Fruit fly (Drosophila melanogaster) whole organism, embryonic: ENCODE measurements around the gene Spase12.

Experiments used
- ATbp ChIP-seq: fragments of 200-800 bp; sonication (Bioruptor generic); optimal IDR thresholded peaks from 2 replicates; lab custom pipeline; 2017; ENCODE audit warnings: missing biosample characterization, mild to moderate bottlenecking, missing genetic modification characterization, missing genetic modification reagents
- Asciz ChIP-seq: fragments of 200-800 bp; sonication (Bioruptor generic); optimal IDR thresholded peaks from 2 replicates; lab custom pipeline; 2017; ENCODE audit warnings: missing biosample characterization, mild to moderate bottlenecking, missing genetic modification characterization, missing genetic modification reagents
- C15 ChIP-seq: fragments of 200-800 bp; sonication (Bioruptor generic); IDR thresholded peaks from 3 replicates; pipeline ENCODE4 v1.3.6; 2022; ENCODE audit warnings: missing biosample characterization, missing genetic modification characterization
- CG10462 ChIP-seq: fragments of 200-800 bp; sonication (Bioruptor generic); optimal IDR thresholded peaks from 2 replicates; lab custom pipeline; 2016; ENCODE audit warnings: missing biosample characterization, missing genetic modification characterization
- CG10654 ChIP-seq: fragments of 200-800 bp; sonication (Bioruptor generic); optimal IDR thresholded peaks from 2 replicates; lab custom pipeline; 2016; ENCODE audit warnings: missing biosample characterization, missing genetic modification characterization
- CG11247 ChIP-seq: fragments of 200-800 bp; sonication (Bioruptor generic); IDR thresholded peaks from 2 replicates; pipeline ENCODE4 v1.3.6; 2022; ENCODE audit warnings: missing biosample characterization, missing genetic modification characterization
- CG12236 ChIP-seq: fragments of 200-800 bp; sonication (Bioruptor generic); optimal IDR thresholded peaks from 2 replicates; lab custom pipeline; 2016; ENCODE audit warnings: missing biosample characterization, missing genetic modification characterization
- CG12391 ChIP-seq: fragments of 200-800 bp; sonication (Bioruptor generic); optimal IDR thresholded peaks from 3 replicates; lab custom pipeline; 2018; ENCODE audit warnings: missing biosample characterization, mild to moderate bottlenecking, missing genetic modification characterization, moderate library complexity
- CG17328 ChIP-seq: fragments of 200-800 bp; sonication (Bioruptor generic); IDR thresholded peaks from 2 replicates; pipeline ENCODE4 v1.3.6; 2022; ENCODE audit warnings: missing biosample characterization, missing genetic modification characterization
- CG1832 ChIP-seq: fragments of 200-800 bp; sonication (Bioruptor generic); optimal IDR thresholded peaks from 2 replicates; lab custom pipeline; 2017; ENCODE audit warnings: missing biosample characterization, mild to moderate bottlenecking, missing genetic modification characterization, inconsistent platforms
- CG4424 ChIP-seq: fragments of 200-800 bp; sonication (Bioruptor generic); optimal IDR thresholded peaks from 3 replicates; lab custom pipeline; 2016; ENCODE audit warnings: missing biosample characterization, missing genetic modification characterization
- CG4820 ChIP-seq: fragments of 200-800 bp; sonication (Bioruptor generic); optimal IDR thresholded peaks from 3 replicates; lab custom pipeline; 2016; ENCODE audit warnings: missing biosample characterization, missing genetic modification characterization
- CG6689 ChIP-seq: fragments of 200-800 bp; sonication (Bioruptor generic); IDR thresholded peaks from 2 replicates; pipeline ENCODE4 v1.3.6; 2022; ENCODE audit warnings: missing biosample characterization, missing genetic modification characterization
- CG7372 ChIP-seq: fragments of 200-800 bp; sonication (Bioruptor generic); IDR thresholded peaks from 2 replicates; pipeline ENCODE4 v1.3.6; 2022; ENCODE audit warnings: missing biosample characterization, missing genetic modification characterization
- CG8478 ChIP-seq: fragments of >200 bp; optimal IDR thresholded peaks from 2 replicates; lab custom pipeline; 2018
- CG9609 ChIP-seq: fragments of 200-800 bp; sonication (Bioruptor generic); optimal IDR thresholded peaks from 3 replicates; lab custom pipeline; 2016; ENCODE audit warnings: missing biosample characterization, missing genetic modification characterization
- CG9727 ChIP-seq: fragments of 200-800 bp; sonication (Bioruptor generic); optimal IDR thresholded peaks from 3 replicates; lab custom pipeline; 2017; ENCODE audit warnings: missing biosample characterization, mild to moderate bottlenecking, missing genetic modification characterization
- CG9817 ChIP-seq: fragments of 200-800 bp; sonication (Bioruptor generic); optimal IDR thresholded peaks from 2 replicates; lab custom pipeline; 2018; ENCODE audit warnings: missing biosample characterization, mild to moderate bottlenecking, missing genetic modification characterization, moderate library complexity
- Camta ChIP-seq: fragments of 200-800 bp; sonication (Bioruptor generic); optimal IDR thresholded peaks from 2 replicates; lab custom pipeline; 2016; ENCODE audit warnings: missing biosample characterization, missing genetic modification characterization
- Dek ChIP-seq: fragments of 200-800 bp; sonication (Bioruptor generic); optimal IDR thresholded peaks from 3 replicates; lab custom pipeline; 2019; ENCODE audit warnings: missing biosample characterization, mild to moderate bottlenecking, missing genetic modification characterization, moderate library complexity
- Dp ChIP-seq: fragments of 200-800 bp; sonication (Bioruptor generic); optimal IDR thresholded peaks from 2 replicates; lab custom pipeline; 2018; ENCODE audit warnings: missing biosample characterization, mild to moderate bottlenecking, missing genetic modification characterization, moderate library complexity
- H15 ChIP-seq: fragments of 200-800 bp; sonication (Bioruptor generic); IDR thresholded peaks from 3 replicates; pipeline ENCODE4 v1.3.6; 2022; ENCODE audit warnings: missing biosample characterization, missing genetic modification characterization
- HLH3B ChIP-seq: fragments of 200-800 bp; sonication (Bioruptor generic); IDR thresholded peaks from 2 replicates; pipeline ENCODE4 v1.3.6; 2022; ENCODE audit warnings: missing biosample characterization, missing genetic modification characterization
- HLHmδ ChIP-seq: fragments of 200-800 bp; sonication (Bioruptor generic); optimal IDR thresholded peaks from 2 replicates; lab custom pipeline; 2018; ENCODE audit warnings: missing biosample characterization, mild to moderate bottlenecking, missing genetic modification characterization, moderate library complexity
- HmgZ ChIP-seq: fragments of 200-800 bp; sonication (Bioruptor generic); optimal IDR thresholded peaks from 2 replicates; lab custom pipeline; 2018; ENCODE audit warnings: missing biosample characterization, mild to moderate bottlenecking, missing genetic modification characterization
- Hmr ChIP-seq: fragments of 200-800 bp; sonication (Bioruptor generic); optimal IDR thresholded peaks from 3 replicates; lab custom pipeline; 2017; ENCODE audit warnings: mild to moderate bottlenecking, missing biosample characterization, missing genetic modification reagents, missing genetic modification characterization
- Hmx ChIP-seq: fragments of 200-800 bp; sonication (Bioruptor generic); optimal IDR thresholded peaks from 2 replicates; lab custom pipeline; 2016; ENCODE audit warnings: missing biosample characterization, missing genetic modification characterization
- Jarid2 ChIP-seq: fragments of 200-800 bp; sonication (Bioruptor generic); optimal IDR thresholded peaks from 3 replicates; lab custom pipeline; 2017; ENCODE audit warnings: mild to moderate bottlenecking, missing biosample characterization, missing genetic modification reagents, missing genetic modification characterization
- Mes4 ChIP-seq: fragments of 200-800 bp; sonication (Bioruptor generic); optimal IDR thresholded peaks from 2 replicates; lab custom pipeline; 2016; ENCODE audit warnings: missing biosample characterization, missing genetic modification characterization
- PHDP ChIP-seq: fragments of 200-800 bp; sonication (Bioruptor generic); optimal IDR thresholded peaks from 3 replicates; lab custom pipeline; 2018; ENCODE audit warnings: missing biosample characterization, mild to moderate bottlenecking, missing genetic modification characterization, moderate library complexity
- Usf ChIP-seq: fragments of 200-800 bp; sonication (Bioruptor generic); optimal IDR thresholded peaks from 2 replicates; lab custom pipeline; 2017; ENCODE audit warnings: missing genotype, missing biosample characterization, missing genetic modification characterization
- ash1 ChIP-seq: fragments of 200-800 bp; sonication (Bioruptor generic); optimal IDR thresholded peaks from 2 replicates; lab custom pipeline; 2018; ENCODE audit warnings: missing biosample characterization, mild to moderate bottlenecking, missing genetic modification characterization
- bab2 ChIP-seq: fragments of 200-800 bp; sonication (Bioruptor generic); optimal IDR thresholded peaks from 2 replicates; lab custom pipeline; 2016; ENCODE audit warnings: missing biosample characterization, missing genetic modification characterization
- croc ChIP-seq: fragments of 200-800 bp; sonication (Bioruptor generic); conservative IDR thresholded peaks from 3 replicates; pipeline ENCODE4 v1.3.6; 2022; ENCODE audit warnings: missing biosample characterization, missing genetic modification characterization
- da ChIP-seq: fragments of 200-800 bp; sonication (Bioruptor generic); optimal IDR thresholded peaks from 2 replicates; lab custom pipeline; 2016; ENCODE audit warnings: missing biosample characterization, missing genetic modification characterization
- dimm ChIP-seq: fragments of 200-800 bp; sonication (Bioruptor generic); IDR thresholded peaks from 2 replicates; pipeline ENCODE4 v1.3.6; 2022; ENCODE audit warnings: missing biosample characterization, missing genetic modification characterization
- esg ChIP-seq: fragments of 200-800 bp; sonication (Bioruptor generic); conservative IDR thresholded peaks from 2 replicates; pipeline ENCODE4 v1.3.6; 2022; ENCODE audit warnings: missing biosample characterization, missing genetic modification characterization
- fd3F ChIP-seq: fragments of 200-800 bp; sonication (Bioruptor generic); optimal IDR thresholded peaks from 2 replicates; lab custom pipeline; 2018; ENCODE audit warnings: missing biosample characterization, mild to moderate bottlenecking, missing genetic modification characterization, moderate library complexity
- ftz-f1 ChIP-seq: fragments of 200-800 bp; sonication (Bioruptor generic); optimal IDR thresholded peaks from 2 replicates; lab custom pipeline; 2016; ENCODE audit warnings: missing biosample characterization, missing genetic modification characterization
- fu2 ChIP-seq: fragments of 200-800 bp; sonication (Bioruptor generic); optimal IDR thresholded peaks from 2 replicates; lab custom pipeline; 2016; ENCODE audit warnings: missing biosample characterization, missing genetic modification characterization
- inv ChIP-seq: fragments of 200-800 bp; sonication (Bioruptor generic); IDR thresholded peaks from 2 replicates; pipeline ENCODE4 v1.3.6; 2022; ENCODE audit warnings: missing biosample characterization, missing genetic modification characterization; ENCODE audit not compliant: partially characterized antibody
- lbe ChIP-seq: fragments of 200-800 bp; sonication (Bioruptor generic); optimal IDR thresholded peaks from 2 replicates; lab custom pipeline; 2016; ENCODE audit warnings: missing biosample characterization, mild to moderate bottlenecking, missing genetic modification characterization
- lmd ChIP-seq: fragments of 200-800 bp; sonication (Bioruptor generic); IDR thresholded peaks from 2 replicates; pipeline ENCODE4 v1.3.6; 2022; ENCODE audit warnings: missing biosample characterization, missing genetic modification characterization
- nom ChIP-seq: fragments of 200-800 bp; sonication (Bioruptor generic); optimal IDR thresholded peaks from 2 replicates; lab custom pipeline; 2017; ENCODE audit warnings: missing biosample characterization, missing genetic modification characterization, mild to moderate bottlenecking, moderate library complexity, missing genetic modification reagents
- pan ChIP-seq, 4 experiments: fragments of >200 bp in 3 of 4; fragments of 200-800 bp in 1 of 4; sonication (Bioruptor generic) in 1 of 4; optimal IDR thresholded peaks in 3 of 4; IDR thresholded peaks in 1 of 4; 2 replicates each; pipeline versions ENCODE4 v1.3.6 to Lab custom; 2017 to 2022; ENCODE audit warnings: missing biosample characterization in 2 of 4, missing genetic modification characterization in 2 of 4, mixed read lengths in 1 of 4
- scrt ChIP-seq: fragments of 200-800 bp; sonication (Bioruptor generic); optimal IDR thresholded peaks from 2 replicates; lab custom pipeline; 2018; ENCODE audit warnings: missing biosample characterization, mild to moderate bottlenecking, missing genetic modification characterization, moderate library complexity
- sd ChIP-seq: fragments of 200-800 bp; sonication (Bioruptor generic); optimal IDR thresholded peaks from 3 replicates; lab custom pipeline; 2018; ENCODE audit warnings: missing biosample characterization, mild to moderate bottlenecking, missing genetic modification characterization, moderate library complexity
- ttk ChIP-seq: fragments of 200-800 bp; sonication (Bioruptor generic); IDR thresholded peaks from 2 replicates; pipeline ENCODE4 v2.1.2; 2022; ENCODE audit warnings: missing biosample characterization, missing genetic modification characterization
- twi ChIP-seq: fragments of 200-800 bp; optimal IDR thresholded peaks from 2 replicates; lab custom pipeline; 2019; ENCODE audit warnings: missing biosample characterization, mild to moderate bottlenecking, missing genetic modification characterization, moderate library complexity
- unc-4 ChIP-seq: fragments of 200-800 bp; sonication (Bioruptor generic); IDR thresholded peaks from 2 replicates; pipeline ENCODE4 v1.3.6; 2022; ENCODE audit warnings: missing biosample characterization, missing genetic modification characterization; ENCODE audit not compliant: partially characterized antibody
- usp ChIP-seq: fragments of >200 bp; optimal IDR thresholded peaks from 2 replicates; lab custom pipeline; 2017; ENCODE audit warnings: missing biosample characterization, missing genetic modification characterization

Gene Spase12

dm6 chr3R:29458689-29459136 lies 32.2 kb downstream of the Spase12 start (continued):
- TF ChIP-seq CG6689 (GFP tag; lab: Robert Waterston, UW) (peak; percentile 22), CG10654 (GFP tag; lab: Kevin White, UChicago) (no peak), Dek (tag; lab: Kevin White, UChicago) (peak; percentile 15), ttk (GFP tag; lab: Robert Waterston, UW) (peak; percentile 41; the same call in 1 of the 2 replicates), PHDP (peak; percentile 49), ash1 (GFP tag; lab: Kevin White, UChicago) (no peak), sd (tag; lab: Kevin White, UChicago) (no peak), usp (GFP tag; lab: Kevin White, UChicago) (no peak), Asciz (peak; percentile 54), scrt (GFP tag; lab: Kevin White, UChicago) (no peak), inv (no peak), CG10462 (GFP tag; lab: Kevin White, UChicago) (peak; percentile 27), HLH3B (no peak), CG9817 (tag; lab: Kevin White, UChicago) (no peak), fd3F (no peak), fu2 (GFP tag; lab: Kevin White, UChicago) (no peak), CG9609 (GFP tag; lab: Kevin White, UChicago) (no peak), CG12236 (GFP tag; lab: Kevin White, UChicago) (peak; percentile 12), unc-4 (GFP tag; lab: Robert Waterston, UW) (no peak), da (GFP tag; lab: Kevin White, UChicago) (peak; percentile 43), CG12391 (tag; lab: Kevin White, UChicago) (peak; percentile 62), esg (GFP tag; lab: Robert Waterston, UW) (0 out of 2 replicates have a peak, but pooled peaks have one; percentile 34), bab2 (peak; percentile 57), CG4424 (GFP tag; lab: Kevin White, UChicago) (peak; percentile 67), dimm (GFP tag; lab: Robert Waterston, UW) (no peak), Hmx (GFP tag; lab: Kevin White, UChicago) (no peak), CG1832 (GFP tag; lab: Kevin White, UChicago) (no peak), lmd (no peak; the same call in 1 of the 2 replicates), ftz-f1 (GFP tag; lab: Kevin White, UChicago) (no peak), H15 (no peak), CG17328 (GFP tag; lab: Robert Waterston, UW) (0 out of 2 replicates have a peak, but pooled peaks have one; percentile 4), CG7372 (no peak), lbe (GFP tag; lab: Kevin White, UChicago) (no peak), Camta (GFP tag; lab: Kevin White, UChicago) (no peak), pan (optimal IDR thresholded peaks at IDR 0.05; lab: Kevin White, UChicago) (no peak), pan (GFP tag; optimal IDR thresholded peaks at IDR 0.05 in 1 of 2, IDR thresholded peaks at IDR 0.05 in 1 of 2) (peak in 1 of 2 experiments; percentile 46), Dp (no peak), HLHmδ (peak; percentile 66), CG11247 (GFP tag; lab: Robert Waterston, UW) (no peak), C15 (GFP tag; lab: Robert Waterston, UW) (no peak), Hmr (GFP tag; lab: Kevin White, UChicago) (peak; percentile 33), Jarid2 (GFP tag; lab: Kevin White, UChicago) (peak; percentile 4), Usf (GFP tag; lab: Kevin White, UChicago) (no peak), CG8478 (lab: Kevin White, UChicago) (no peak), croc (GFP tag; lab: Robert Waterston, UW) (no peak), CG4820 (peak; percentile 56), nom (GFP tag; lab: Kevin White, UChicago) (no peak), Mes4 (GFP tag; lab: Kevin White, UChicago) (peak; percentile 47), ATbp (GFP tag; lab: Kevin White, UChicago) (peak; percentile 65), HmgZ (tag; lab: Kevin White, UChicago) (no peak), CG9727 (GFP tag; lab: Kevin White, UChicago) (peak; percentile 56), twi (tag; lab: Kevin White, UChicago) (peak; percentile 34)
